Fruit fly (Drosophila melanogaster): ENCODE results near the gene D2hgdh.

D2hgdh gene

dm6 chrX:2108639-2109038 lies 32.6 kb upstream of the D2hgdh start (continued):
- TF ChIP-seq CG14965 (GFP tag; optimal IDR thresholded peaks at IDR 0.05; ENCODE audit: borderline replicate concordance) (no peak), CG15696 (tag; optimal IDR thresholded peaks at IDR 0.05) (peak; percentile 24), az2 (GFP tag; optimal IDR thresholded peaks at IDR 0.05) (no peak), Ets65A (GFP tag) (peak; percentile 76), Meics (GFP tag; optimal IDR thresholded peaks at IDR 0.05) (no peak), dimm (GFP tag; IDR thresholded peaks at IDR 0.05) (no peak), B-H1 (GFP tag; IDR thresholded peaks at IDR 0.05) (no peak), Drgx (GFP tag; IDR thresholded peaks at IDR 0.05) (peak; percentile 81), scrt (GFP tag; optimal IDR thresholded peaks at IDR 0.05) (no peak), CG3407 (GFP tag; optimal IDR thresholded peaks at IDR 0.05) (no peak), esg (GFP tag; conservative IDR thresholded peaks at IDR 0.05) (0 out of 2 replicates have a peak, but pooled peaks have one; percentile 10), grau (tag; optimal IDR thresholded peaks at IDR 0.05) (peak; percentile 46), CG6689 (GFP tag; IDR thresholded peaks at IDR 0.05) (0 out of 2 replicates have a peak, but pooled peaks have one; percentile 21), Dfd (GFP tag; optimal IDR thresholded peaks at IDR 0.05) (peak in 1 of 2 experiments; percentile 35), CG8290 (GFP tag; optimal IDR thresholded peaks at IDR 0.05) (peak; percentile 49), CG8290 (tag; optimal IDR thresholded peaks at IDR 0.05) (no peak), gsb-n (tag; optimal IDR thresholded peaks at IDR 0.05) (no peak)

dm6 chrX:2112660-2113059 lies 28.6 kb upstream of the D2hgdh start:
- TF ChIP-seq pzg (GFP tag; optimal IDR thresholded peaks at IDR 0.05) (peak; percentile 21), jumu (GFP tag; optimal IDR thresholded peaks at IDR 0.05) (no peak), stwl (tag; optimal IDR thresholded peaks at IDR 0.05) (peak; percentile 33), vnd (GFP tag; IDR thresholded peaks at IDR 0.05; ENCODE audit: partially characterized antibody) (no peak), grn (GFP tag; optimal IDR thresholded peaks at IDR 0.05) (no peak), CG13894 (tag; optimal IDR thresholded peaks at IDR 0.05) (peak; percentile 5), Ada2b (GFP tag; IDR thresholded peaks at IDR 0.05) (no peak), ken (GFP tag; IDR thresholded peaks at IDR 0.05) (no peak), oc (tag; optimal IDR thresholded peaks at IDR 0.05) (no peak), CG15514 (GFP tag; optimal IDR thresholded peaks at IDR 0.05) (peak; percentile 59), CTCF (GFP tag; optimal IDR thresholded peaks at IDR 0.05) (peak; percentile 68), CG31365 (tag; optimal IDR thresholded peaks at IDR 0.05) (peak; percentile 19), CG2199 (GFP tag; IDR thresholded peaks at IDR 0.05) (0 out of 3 replicates have a peak, but pooled peaks have one; percentile 15), Tbp (GFP tag; optimal IDR thresholded peaks at IDR 0.05) (peak; percentile 25), run (tag; optimal IDR thresholded peaks at IDR 0.05) (no peak), HmgD (GFP tag; optimal IDR thresholded peaks at IDR 0.05) (no peak), CG17829 (tag; optimal IDR thresholded peaks at IDR 0.05) (no peak), TFAM (GFP tag; optimal IDR thresholded peaks at IDR 0.05) (no peak), Sox100B (GFP tag; optimal IDR thresholded peaks at IDR 0.05) (no peak), sens (GFP tag) (no peak), CG8290 (GFP tag; optimal IDR thresholded peaks at IDR 0.05) (peak; percentile 16), CG8290 (tag; optimal IDR thresholded peaks at IDR 0.05) (no peak), CG3995 (GFP tag; optimal IDR thresholded peaks at IDR 0.05) (peak; percentile 62), pita (GFP tag; optimal IDR thresholded peaks at IDR 0.05) (peak; percentile 66)
